Fruit fly (Drosophila melanogaster) whole organism, pupa: ENCODE data around the gene Dip-B.

Experiments used
- CG12605 ChIP-seq: fragments of 200-800 bp; sonication (Bioruptor generic); IDR thresholded peaks from 2 replicates; pipeline ENCODE4 v1.3.6; 2022; ENCODE audit warnings: missing biosample characterization, missing genetic modification characterization
- CG13204 ChIP-seq: fragments of 200-800 bp; sonication (Bioruptor generic); optimal IDR thresholded peaks from 2 replicates; lab custom pipeline; 2018; ENCODE audit warnings: missing biosample characterization, mild to moderate bottlenecking, missing genetic modification characterization, moderate library complexity
- CG14655 ChIP-seq: fragments of 200-800 bp; sonication (Bioruptor generic); optimal IDR thresholded peaks from 3 replicates; lab custom pipeline; 2017; ENCODE audit warnings: mild to moderate bottlenecking, missing biosample characterization, missing genetic modification reagents, missing genetic modification characterization
- CG15710 ChIP-seq: fragments of 200-800 bp; sonication (Bioruptor generic); optimal IDR thresholded peaks from 2 replicates; lab custom pipeline; 2018; ENCODE audit warnings: missing biosample characterization, mild to moderate bottlenecking, missing genetic modification characterization, moderate library complexity
- CG17806 ChIP-seq: fragments of 200-800 bp; sonication (Bioruptor generic); optimal IDR thresholded peaks from 2 replicates; lab custom pipeline; 2018; ENCODE audit warnings: missing biosample characterization, mild to moderate bottlenecking, missing genetic modification characterization, moderate library complexity
- CG32121 ChIP-seq: fragments of 200-800 bp; sonication (Bioruptor generic); IDR thresholded peaks from 2 replicates; pipeline ENCODE4 v1.3.6; 2022; ENCODE audit warnings: missing biosample characterization, missing genetic modification characterization
- CG34367 ChIP-seq: fragments of 200-800 bp; sonication (Bioruptor generic); optimal IDR thresholded peaks from 2 replicates; lab custom pipeline; 2018; ENCODE audit warnings: missing biosample characterization, mild to moderate bottlenecking, missing genetic modification characterization
- CG4496 ChIP-seq: fragments of 200-800 bp; sonication (Bioruptor generic); IDR thresholded peaks from 3 replicates; pipeline ENCODE4 v1.3.6; 2022; ENCODE audit warnings: missing biosample characterization, missing genetic modification characterization
- CG8159 ChIP-seq: fragments of 200-800 bp; sonication (Bioruptor generic); optimal IDR thresholded peaks from 3 replicates; lab custom pipeline; 2018; ENCODE audit warnings: missing biosample characterization, mild to moderate bottlenecking, missing genetic modification characterization, moderate library complexity
- CG8301 ChIP-seq: fragments of 200-800 bp; sonication (Bioruptor generic); optimal IDR thresholded peaks from 2 replicates; lab custom pipeline; 2018; ENCODE audit warnings: missing biosample characterization, mild to moderate bottlenecking, missing genetic modification characterization
- CG9948 ChIP-seq: fragments of 200-800 bp; sonication (Bioruptor generic); optimal IDR thresholded peaks from 2 replicates; lab custom pipeline; 2018; ENCODE audit warnings: missing biosample characterization, mild to moderate bottlenecking, missing genetic modification characterization, moderate library complexity
- D1 ChIP-seq: fragments of 200-800 bp; sonication (Bioruptor generic); optimal IDR thresholded peaks from 2 replicates; lab custom pipeline; 2018; ENCODE audit warnings: missing biosample characterization, mild to moderate bottlenecking, missing genetic modification characterization, moderate library complexity
- EcR ChIP-seq: fragments of 200-800 bp; sonication (Bioruptor generic); optimal IDR thresholded peaks from 3 replicates; lab custom pipeline; 2019; ENCODE audit warnings: missing biosample characterization, missing genetic modification characterization, mild to moderate bottlenecking, moderate library complexity, missing genetic modification reagents
- Ets98B ChIP-seq: fragments of 200-800 bp; sonication (Bioruptor generic); IDR thresholded peaks from 2 replicates; pipeline ENCODE4 v1.3.6; 2022; ENCODE audit warnings: missing biosample characterization, missing genetic modification characterization
- Pif1A ChIP-seq: fragments of 200-800 bp; sonication (Bioruptor generic); optimal IDR thresholded peaks from 3 replicates; lab custom pipeline; 2016; ENCODE audit warnings: missing biosample characterization, missing genetic modification characterization
- Pif1B ChIP-seq: fragments of 200-800 bp; sonication (Bioruptor generic); optimal IDR thresholded peaks from 3 replicates; lab custom pipeline; 2016; ENCODE audit warnings: missing biosample characterization, missing genetic modification characterization
- Snoo ChIP-seq: fragments of 200-800 bp; sonication (Bioruptor generic); optimal IDR thresholded peaks from 3 replicates; lab custom pipeline; 2017; ENCODE audit warnings: missing biosample characterization, mild to moderate bottlenecking, missing genetic modification characterization, inconsistent platforms
- fd96Ca ChIP-seq: fragments of 200-800 bp; sonication (Bioruptor generic); IDR thresholded peaks from 3 replicates; pipeline ENCODE4 v1.3.6; 2022; ENCODE audit warnings: missing biosample characterization, missing genetic modification characterization
- gl ChIP-seq: fragments of 200-800 bp; sonication (Bioruptor generic); optimal IDR thresholded peaks from 2 replicates; lab custom pipeline; 2018; ENCODE audit warnings: missing biosample characterization, mild to moderate bottlenecking, missing genetic modification characterization
- rn ChIP-seq: fragments of 200-800 bp; sonication (Bioruptor generic); IDR thresholded peaks from 2 replicates; pipeline ENCODE4 v1.3.6; 2022; ENCODE audit warnings: missing biosample characterization, missing genetic modification characterization

The Dip-B gene

dm6 chr3R:13807330-13807729 is 25.2 kb downstream of the Dip-B start:
- TF ChIP-seq CG4496 (GFP tag; lab: Robert Waterston, UW), result no peak
- peak; percentile 97 for TF ChIP-seq EcR (GFP tag; lab: Kevin White, UChicago)

- TF ChIP-seq Snoo, result peak; percentile 17
- peak; percentile 54 for TF ChIP-seq Pif1B (GFP tag; lab: Kevin White, UChicago)
- TF ChIP-seq CG17806 (tag; lab: Kevin White, UChicago), result no peak
- peak; percentile 53 for TF ChIP-seq CG9948 (tag; lab: Kevin White, UChicago)
- TF ChIP-seq fd96Ca (GFP tag; lab: Robert Waterston, UW), result no peak
- TF ChIP-seq CG15710 (tag; lab: Kevin White, UChicago), result peak; percentile 37
- 0 out of 3 replicates have a peak, but pooled peaks have one; percentile 5 for TF ChIP-seq CG4496 (GFP tag; lab: Robert Waterston, UW)
- TF ChIP-seq CG14655 (GFP tag; lab: Kevin White, UChicago), result peak; percentile 80
- TF ChIP-seq Ets98B (GFP tag; lab: Robert Waterston, UW), result peak; percentile 29; the same call in 1 of the 2 replicates
- TF ChIP-seq rn (GFP tag; lab: Robert Waterston, UW), result 0 out of 2 replicates have a peak, but pooled peaks have one; percentile 15
- TF ChIP-seq CG12605, result no peak
- TF ChIP-seq CG34367 (tag; lab: Kevin White, UChicago), result peak; percentile 16
- TF ChIP-seq CG8159, result peak; percentile 40
- TF ChIP-seq CG32121, result no peak
- peak; percentile 60 for TF ChIP-seq Pif1A (GFP tag; lab: Kevin White, UChicago)
- TF ChIP-seq CG8301 (tag; lab: Kevin White, UChicago), result peak; percentile 70
Measured at dm6 chr3R:13807906-13808305, 25.8 kb downstream of the Dip-B start.

dm6 chr3R:13809261-13809660 is 27.2 kb downstream of the Dip-B start:
- TF ChIP-seq EcR (GFP tag; lab: Kevin White, UChicago) (peak; percentile 51), CG15710 (tag; lab: Kevin White, UChicago) (no peak), rn (GFP tag; lab: Robert Waterston, UW) (no peak), CG8159 (no peak), CG13204 (GFP tag; lab: Kevin White, UChicago) (no peak)

- TF ChIP-seq Ets98B (GFP tag; lab: Robert Waterston, UW) (no peak), CG4496 (GFP tag; lab: Robert Waterston, UW) (no peak), CG13204 (GFP tag; lab: Kevin White, UChicago) (no peak), CG34367 (tag; lab: Kevin White, UChicago) (no peak), CG14655 (GFP tag; lab: Kevin White, UChicago) (no peak), rn (GFP tag; lab: Robert Waterston, UW) (no peak), Snoo (no peak), EcR (GFP tag; lab: Kevin White, UChicago) (no peak), Pif1B (GFP tag; lab: Kevin White, UChicago) (no peak)
Measured at dm6 chr3R:13810308-13810707, 28.2 kb downstream of the Dip-B start.

dm6 chr3R:13811737-13812136 is 29.6 kb downstream of the Dip-B start:
- TF ChIP-seq Snoo (no peak), CG34367 (tag; lab: Kevin White, UChicago) (no peak), CG12605 (no peak), Pif1A (GFP tag; lab: Kevin White, UChicago) (no peak), CG8159 (no peak)

dm6 chr3R:13812736-13813250 is 30.7 kb downstream of the Dip-B start, which contains the start of the genes tal-1A, tal-2A, tal-3A and tal-AA:
Gene tal-1A (plus strand): TSS chr3R:13813109.
Gene tal-2A (plus strand): TSS chr3R:13813109.
Gene tal-3A (plus strand): TSS chr3R:13813109.
Gene tal-AA (plus strand): TSS chr3R:13813109.
- TF ChIP-seq Pif1B (GFP tag; lab: Kevin White, UChicago) (peak; percentile 75), CG13204 (GFP tag; lab: Kevin White, UChicago) (no peak), EcR (GFP tag; lab: Kevin White, UChicago) (peak; percentile 73), fd96Ca (GFP tag; lab: Robert Waterston, UW) (peak; percentile 73), Snoo (peak; percentile 29), gl (tag; lab: Kevin White, UChicago) (peak; percentile 14), CG4496 (GFP tag; lab: Robert Waterston, UW) (no peak), CG15710 (tag; lab: Kevin White, UChicago) (no peak), CG12605 (peak; percentile 69), CG32121 (peak; percentile 66), Ets98B (GFP tag; lab: Robert Waterston, UW) (peak; percentile 68; the same call in 1 of the 2 replicates), Pif1A (GFP tag; lab: Kevin White, UChicago) (peak; percentile 47)

- TF ChIP-seq fd96Ca (GFP tag; lab: Robert Waterston, UW), result peak; percentile 43; the same call in 1 of the 3 replicates
- TF ChIP-seq EcR (GFP tag; lab: Kevin White, UChicago), result peak; percentile 63
- no peak for TF ChIP-seq gl (tag; lab: Kevin White, UChicago)
- TF ChIP-seq Pif1A (GFP tag; lab: Kevin White, UChicago), result no peak
- no peak for TF ChIP-seq D1 (tag; lab: Kevin White, UChicago)
- no peak; the same call in 2 of the 3 replicates for TF ChIP-seq CG4496 (GFP tag; lab: Robert Waterston, UW)
- peak; percentile 48 for TF ChIP-seq CG12605
- peak; percentile 71 for TF ChIP-seq CG32121
- TF ChIP-seq CG8159, result no peak
- TF ChIP-seq Ets98B (GFP tag; lab: Robert Waterston, UW), result peak; percentile 64; the same call in 1 of the 2 replicates
Measured at dm6 chr3R:13815022-13815440, 32.9 kb downstream of the Dip-B start.
